Fruit fly (Drosophila melanogaster): ENCODE measurements around the gene CG32264.
A peak's percentile ranks its signal among the peaks of the same experiment; 100 is the strongest.

CG32264 gene

DNA sequence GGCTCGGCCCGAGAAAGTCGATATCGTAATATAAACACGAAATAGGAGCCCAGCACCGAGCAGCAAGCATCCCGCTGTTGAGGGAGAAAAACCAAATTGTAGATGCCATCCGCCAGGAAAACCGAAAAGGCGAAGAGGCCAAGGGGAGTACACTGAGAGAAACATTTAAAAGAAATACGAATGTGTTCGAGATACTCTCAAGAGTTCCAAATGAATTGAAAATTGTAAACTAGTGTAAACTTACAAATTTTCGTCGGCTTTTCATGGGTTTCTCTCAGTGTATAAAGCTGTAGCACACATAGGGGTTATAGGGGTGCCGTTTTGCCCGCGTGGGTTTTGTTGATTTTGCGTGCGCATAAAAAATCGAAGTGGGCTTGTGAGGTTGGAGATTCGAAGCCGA, 3.6 kb downstream of the CG32264 start (continued):
- TF ChIP-seq CG11247 (GFP tag; IDR thresholded peaks at IDR 0.05) (peak; percentile 65; the same call in 1 of the 2 replicates), Vsx1 (GFP tag; optimal IDR thresholded peaks at IDR 0.05) (peak; percentile 20), tx (GFP tag; optimal IDR thresholded peaks at IDR 0.05) (peak; percentile 64), CG42726 (GFP tag; IDR thresholded peaks at IDR 0.05; ENCODE audit: partially characterized antibody) (no peak), chn (GFP tag; optimal IDR thresholded peaks at IDR 0.05) (peak; percentile 58), Elba2 (GFP tag; optimal IDR thresholded peaks at IDR 0.05) (no peak), CG6765 (GFP tag; optimal IDR thresholded peaks at IDR 0.05) (peak; percentile 62), CG13894 (tag; optimal IDR thresholded peaks at IDR 0.05) (peak; percentile 90), Atf6 (GFP tag; IDR thresholded peaks at IDR 0.05) (peak; percentile 88), ham (GFP tag; IDR thresholded peaks at IDR 0.05) (no peak), CG8924 (tag; optimal IDR thresholded peaks at IDR 0.05) (peak; percentile 79), sr (GFP tag; IDR thresholded peaks at IDR 0.05) (no peak), CG18764 (GFP tag; optimal IDR thresholded peaks at IDR 0.05) (no peak), tgo (GFP tag; IDR thresholded peaks at IDR 0.05) (peak; percentile 81), CG14710 (tag; optimal IDR thresholded peaks at IDR 0.05) (peak; percentile 2), CG7357 (GFP tag; IDR thresholded peaks at IDR 0.05) (peak; percentile 48; the same call in 1 of the 3 replicates), Gug (GFP tag; IDR thresholded peaks at IDR 0.05) (peak; percentile 79; the same call in 3 of the 4 replicates), Oli (tag; optimal IDR thresholded peaks at IDR 0.05) (peak; percentile 67), BEAF-32 (GFP tag; optimal IDR thresholded peaks at IDR 0.05) (no peak), CG1024 (GFP tag; IDR thresholded peaks at IDR 0.05) (peak; percentile 60), CG16813 (GFP tag; IDR thresholded peaks at IDR 0.05; ENCODE audit: partially characterized antibody) (no peak), Meics (GFP tag; optimal IDR thresholded peaks at IDR 0.05) (peak; percentile 78), Adf1 (GFP tag; IDR thresholded peaks at IDR 0.05) (peak; percentile 59; the same call in 1 of the 2 replicates), Ets97D (GFP tag; optimal IDR thresholded peaks at IDR 0.05) (peak; percentile 13), CG10209 (GFP tag; optimal IDR thresholded peaks at IDR 0.05) (peak; percentile 79), vfl (GFP tag; optimal IDR thresholded peaks at IDR 0.05) (peak; percentile 41), danr (GFP tag; IDR thresholded peaks at IDR 0.05) (peak; percentile 48), CG15514 (GFP tag; optimal IDR thresholded peaks at IDR 0.05) (peak; percentile 46), CG18262 (tag; optimal IDR thresholded peaks at IDR 0.05) (peak; percentile 48), gro (GFP tag; optimal IDR thresholded peaks at IDR 0.05) (peak; percentile 19), CG34422 (GFP tag; IDR thresholded peaks at IDR 0.05) (peak; percentile 57; the same call in 2 of the 3 replicates), Xbp1 (GFP tag; optimal IDR thresholded peaks at IDR 0.05) (peak; percentile 80), Lim3 (GFP tag; IDR thresholded peaks at IDR 0.05) (0 out of 2 replicates have a peak, but pooled peaks have one; percentile 48), Hsf (GFP tag; optimal IDR thresholded peaks at IDR 0.05) (peak; percentile 64), nerfin-1 (tag; optimal IDR thresholded peaks at IDR 0.05) (peak; percentile 1), HHEX (GFP tag; optimal IDR thresholded peaks at IDR 0.05) (peak; percentile 65), Myb (GFP tag; optimal IDR thresholded peaks at IDR 0.05) (peak; percentile 57), E2f1 (GFP tag; IDR thresholded peaks at IDR 0.05) (peak; percentile 73), dysf (GFP tag; IDR thresholded peaks at IDR 0.05) (peak; percentile 88), ab (GFP tag; optimal IDR thresholded peaks at IDR 0.05) (peak; percentile 37), ranshi (GFP tag; IDR thresholded peaks at IDR 0.05) (peak; percentile 73), CG13296 (GFP tag; optimal IDR thresholded peaks at IDR 0.05) (peak; percentile 73), NfI (GFP tag; optimal IDR thresholded peaks at IDR 0.05) (peak; percentile 89), CG12942 (GFP tag; optimal IDR thresholded peaks at IDR 0.05) (peak; percentile 47), E2f2 (GFP tag; IDR thresholded peaks at IDR 0.05) (peak; percentile 57), CG7745 (tag; optimal IDR thresholded peaks at IDR 0.05) (no peak), Ravus (GFP tag; IDR thresholded peaks at IDR 0.05) (peak; percentile 30), Atf3 (GFP tag; optimal IDR thresholded peaks at IDR 0.05) (peak; percentile 35), cad (GFP tag; optimal IDR thresholded peaks at IDR 0.05) (no peak), Hmr (GFP tag; optimal IDR thresholded peaks at IDR 0.05) (peak; percentile 91)
